Fruit fly (Drosophila melanogaster) whole organism, prepupa: ENCODE results near the gene CG3342.
A peak's percentile ranks its signal among the peaks of the same experiment; 100 is the strongest.

Source experiments
- Blimp-1 ChIP-seq: fragments of 200-800 bp; sonication (Bioruptor generic); optimal IDR thresholded peaks from 3 replicates; lab custom pipeline; 2017; ENCODE audit warnings: missing biosample characterization, missing genetic modification characterization, mild to moderate bottlenecking, moderate library complexity, missing genetic modification reagents
- CG10631 ChIP-seq: fragments of 200-800 bp; sonication (Bioruptor generic); optimal IDR thresholded peaks from 2 replicates; lab custom pipeline; 2016; ENCODE audit warnings: missing biosample characterization, missing genetic modification characterization
- CG10669 ChIP-seq: fragments of 200-800 bp; sonication (Bioruptor generic); optimal IDR thresholded peaks from 3 replicates; lab custom pipeline; 2018; ENCODE audit warnings: missing biosample characterization, mild to moderate bottlenecking, missing genetic modification characterization, moderate library complexity
- CG11294 ChIP-seq: fragments of 200-800 bp; sonication (Bioruptor generic); IDR thresholded peaks from 2 replicates; pipeline ENCODE4 v1.3.6; 2022; ENCODE audit warnings: missing biosample characterization, missing genetic modification characterization
- CG11762 ChIP-seq: fragments of 200-800 bp; sonication (Bioruptor generic); optimal IDR thresholded peaks from 3 replicates; lab custom pipeline; 2016; ENCODE audit warnings: missing biosample characterization, missing genetic modification characterization; ENCODE audit not compliant: insufficient read depth
- CG11902 ChIP-seq: fragments of 200-800 bp; sonication (Bioruptor generic); optimal IDR thresholded peaks from 3 replicates; lab custom pipeline; 2016; ENCODE audit warnings: missing biosample characterization, missing genetic modification characterization
- CG15336 ChIP-seq: fragments of 200-800 bp; sonication (Bioruptor generic); IDR thresholded peaks from 2 replicates; pipeline ENCODE4 v1.3.6; 2022; ENCODE audit warnings: missing biosample characterization, missing genetic modification characterization
- CG1621 ChIP-seq: fragments of 200-800 bp; sonication (Bioruptor generic); optimal IDR thresholded peaks from 3 replicates; lab custom pipeline; 2018; ENCODE audit warnings: missing biosample characterization, mild to moderate bottlenecking, missing genetic modification characterization
- CG16779 ChIP-seq: fragments of 200-800 bp; sonication (Bioruptor generic); optimal IDR thresholded peaks from 3 replicates; lab custom pipeline; 2017; ENCODE audit warnings: missing biosample characterization, mild to moderate bottlenecking, missing genetic modification characterization
- CG3032 ChIP-seq: fragments of 200-800 bp; optimal IDR thresholded peaks from 2 replicates; lab custom pipeline; 2019; ENCODE audit warnings: missing biosample characterization, mild to moderate bottlenecking, missing genetic modification characterization, moderate library complexity
- CG31627 ChIP-seq: fragments of 200-800 bp; sonication (Bioruptor generic); optimal IDR thresholded peaks from 3 replicates; lab custom pipeline; 2016; ENCODE audit warnings: missing biosample characterization, missing genetic modification characterization
- CG32006 ChIP-seq: fragments of 200-800 bp; sonication (Bioruptor generic); optimal IDR thresholded peaks from 3 replicates; lab custom pipeline; 2017; ENCODE audit warnings: missing biosample characterization, mild to moderate bottlenecking, missing genetic modification characterization
- CG34406 ChIP-seq: fragments of 200-800 bp; sonication (Bioruptor generic); optimal IDR thresholded peaks from 3 replicates; lab custom pipeline; 2016; ENCODE audit warnings: missing biosample characterization, missing genetic modification characterization
- CG3919 ChIP-seq: fragments of 200-800 bp; sonication (Bioruptor generic); optimal IDR thresholded peaks from 3 replicates; lab custom pipeline; 2016; ENCODE audit warnings: missing biosample characterization, missing genetic modification characterization
- CG4318 ChIP-seq: fragments of 200-800 bp; sonication (Bioruptor generic); optimal IDR thresholded peaks from 3 replicates; lab custom pipeline; 2017; ENCODE audit warnings: missing biosample characterization, mild to moderate bottlenecking, missing genetic modification characterization
- CG6163 ChIP-seq: fragments of 200-800 bp; sonication (Bioruptor generic); IDR thresholded peaks from 3 replicates; pipeline ENCODE4 v1.3.6; 2022; ENCODE audit warnings: missing biosample characterization, missing genetic modification characterization
- CG6276 ChIP-seq: fragments of 200-800 bp; sonication (Bioruptor generic); optimal IDR thresholded peaks from 2 replicates; lab custom pipeline; 2017; ENCODE audit warnings: missing biosample characterization, mild to moderate bottlenecking, missing genetic modification characterization
- CG6792 ChIP-seq: fragments of 200-800 bp; sonication (Bioruptor generic); optimal IDR thresholded peaks from 3 replicates; lab custom pipeline; 2016; ENCODE audit warnings: missing biosample characterization, missing genetic modification characterization
- CG6808 ChIP-seq: fragments of 200-800 bp; sonication (Bioruptor generic); optimal IDR thresholded peaks from 3 replicates; lab custom pipeline; 2017; ENCODE audit warnings: missing biosample characterization, missing genetic modification characterization, mild to moderate bottlenecking, moderate library complexity, missing genetic modification reagents
- CG6854 ChIP-seq: fragments of 200-800 bp; sonication (Bioruptor generic); optimal IDR thresholded peaks from 2 replicates; lab custom pipeline; 2017; ENCODE audit warnings: missing biosample characterization, mild to moderate bottlenecking, missing genetic modification characterization
- CG7368 ChIP-seq: fragments of 200-800 bp; sonication (Bioruptor generic); optimal IDR thresholded peaks from 3 replicates; lab custom pipeline; 2016; ENCODE audit warnings: missing biosample characterization, missing genetic modification characterization
- CG8319 ChIP-seq: fragments of 200-800 bp; sonication (Bioruptor generic); optimal IDR thresholded peaks from 3 replicates; lab custom pipeline; 2016; ENCODE audit warnings: missing biosample characterization, missing genetic modification characterization
- CG8632 ChIP-seq: fragments of 200-800 bp; sonication (Bioruptor generic); optimal IDR thresholded peaks from 3 replicates; lab custom pipeline; 2016; ENCODE audit warnings: missing biosample characterization, missing genetic modification characterization
- CG9139 ChIP-seq: fragments of 200-800 bp; sonication (Bioruptor generic); optimal IDR thresholded peaks from 3 replicates; lab custom pipeline; 2017; ENCODE audit warnings: missing biosample characterization, mild to moderate bottlenecking, missing genetic modification characterization
- Eip75B ChIP-seq: fragments of 200-800 bp; sonication (Bioruptor generic); optimal IDR thresholded peaks from 3 replicates; lab custom pipeline; 2016; ENCODE audit warnings: missing biosample characterization, missing genetic modification characterization
- Eip93F ChIP-seq: fragments of 200-800 bp; sonication (Bioruptor generic); optimal IDR thresholded peaks from 2 replicates; lab custom pipeline; 2016; ENCODE audit warnings: missing biosample characterization, mild to moderate bottlenecking, missing genetic modification characterization
- Ets96B ChIP-seq: fragments of 200-800 bp; optimal IDR thresholded peaks from 2 replicates; lab custom pipeline; 2019; ENCODE audit warnings: missing biosample characterization, mild to moderate bottlenecking, missing genetic modification characterization, moderate library complexity
- Gug ChIP-seq: fragments of 200-800 bp; sonication (Bioruptor generic); IDR thresholded peaks from 2 replicates; pipeline ENCODE4 v1.3.6; 2022; ENCODE audit warnings: missing biosample characterization, missing genetic modification characterization
- Hr38 ChIP-seq: sonication (Bioruptor generic); optimal IDR thresholded peaks from 2 replicates; lab custom pipeline; 2016; ENCODE audit warnings: missing biosample characterization, missing genetic modification characterization
- Hr39 ChIP-seq: fragments of 200-800 bp; sonication (Bioruptor generic); optimal IDR thresholded peaks from 2 replicates; lab custom pipeline; 2016; ENCODE audit warnings: missing biosample characterization, missing genetic modification characterization
- Hr4 ChIP-seq: fragments of 200-800 bp; sonication (Bioruptor generic); optimal IDR thresholded peaks from 3 replicates; lab custom pipeline; 2016; ENCODE audit warnings: missing biosample characterization, missing genetic modification characterization
- Lpt ChIP-seq: fragments of 200-800 bp; sonication (Bioruptor generic); optimal IDR thresholded peaks from 3 replicates; lab custom pipeline; 2016; ENCODE audit warnings: missing biosample characterization, missing genetic modification characterization
- Met ChIP-seq: fragments of 200-800 bp; sonication (Bioruptor generic); optimal IDR thresholded peaks from 3 replicates; lab custom pipeline; 2016; ENCODE audit warnings: missing biosample characterization, missing genetic modification characterization
- OdsH ChIP-seq: fragments of 200-800 bp; sonication (Bioruptor generic); optimal IDR thresholded peaks from 3 replicates; lab custom pipeline; 2016; ENCODE audit warnings: missing biosample characterization, missing genetic modification characterization
- Smox ChIP-seq: fragments of 200-800 bp; sonication (Bioruptor generic); optimal IDR thresholded peaks from 3 replicates; lab custom pipeline; 2016; ENCODE audit warnings: missing biosample characterization, missing genetic modification characterization
- Sox14 ChIP-seq: fragments of 200-800 bp; sonication (Bioruptor generic); optimal IDR thresholded peaks from 3 replicates; lab custom pipeline; 2016; ENCODE audit warnings: missing biosample characterization, missing genetic modification characterization
- Sox15 ChIP-seq: fragments of 200-800 bp; sonication (Bioruptor generic); optimal IDR thresholded peaks from 3 replicates; lab custom pipeline; 2016; ENCODE audit warnings: missing biosample characterization, missing genetic modification characterization
- achi ChIP-seq: fragments of 200-800 bp; sonication (Bioruptor generic); optimal IDR thresholded peaks from 3 replicates; lab custom pipeline; 2016; ENCODE audit warnings: missing biosample characterization, missing genetic modification characterization
- acj6 ChIP-seq: fragments of 200-800 bp; sonication (Bioruptor generic); optimal IDR thresholded peaks from 3 replicates; lab custom pipeline; 2016; ENCODE audit warnings: missing biosample characterization, missing genetic modification characterization
- dac ChIP-seq: fragments of 200-800 bp; sonication (Bioruptor generic); optimal IDR thresholded peaks from 2 replicates; lab custom pipeline; 2017; ENCODE audit warnings: missing biosample characterization, mild to moderate bottlenecking, missing genetic modification characterization
- esn ChIP-seq: fragments of 200-800 bp; sonication (Bioruptor generic); optimal IDR thresholded peaks from 2 replicates; lab custom pipeline; 2016; ENCODE audit warnings: missing biosample characterization, mild to moderate bottlenecking, missing genetic modification characterization, moderate library complexity
- fd59A ChIP-seq: fragments of 200-800 bp; sonication (Bioruptor generic); optimal IDR thresholded peaks from 2 replicates; lab custom pipeline; 2017; ENCODE audit warnings: missing biosample characterization, mild to moderate bottlenecking, missing genetic modification characterization, missing genetic modification reagents
- fd85E ChIP-seq: fragments of 200-800 bp; sonication (Bioruptor generic); optimal IDR thresholded peaks from 3 replicates; lab custom pipeline; 2016; ENCODE audit warnings: missing biosample characterization, missing genetic modification characterization
- fkh ChIP-seq: fragments of 200-800 bp; sonication (Bioruptor generic); optimal IDR thresholded peaks from 3 replicates; lab custom pipeline; 2017; ENCODE audit warnings: missing biosample characterization, mild to moderate bottlenecking, missing genetic modification characterization, moderate library complexity
- lz ChIP-seq: fragments of 200-800 bp; sonication (Bioruptor generic); optimal IDR thresholded peaks from 3 replicates; lab custom pipeline; 2016; ENCODE audit warnings: missing biosample characterization, missing genetic modification characterization
- pdm3 ChIP-seq: fragments of 200-800 bp; sonication (Bioruptor generic); optimal IDR thresholded peaks from 3 replicates; lab custom pipeline; 2016; ENCODE audit warnings: missing biosample characterization, missing genetic modification characterization
- salr ChIP-seq, 2 experiments: fragments of 200-800 bp; sonication (Bioruptor generic); optimal IDR thresholded peaks; 3 replicates each; lab custom pipeline; 2016 to 2018; ENCODE audit warnings: missing biosample characterization in 2 of 2, missing genetic modification characterization in 2 of 2, mild to moderate bottlenecking in 1 of 2
- spab ChIP-seq: fragments of 200-800 bp; sonication (Bioruptor generic); optimal IDR thresholded peaks from 2 replicates; lab custom pipeline; 2017; ENCODE audit warnings: missing biosample characterization, mild to moderate bottlenecking, missing genetic modification characterization, missing genetic modification reagents
- ss ChIP-seq, 2 experiments: fragments of 200-800 bp; sonication (Bioruptor generic); optimal IDR thresholded peaks; 2 replicates in 1 of 2; 3 replicates in 1 of 2; lab custom pipeline; 2017 to 2018; ENCODE audit warnings: mild to moderate bottlenecking in 2 of 2, missing biosample characterization in 2 of 2, missing genetic modification characterization in 2 of 2, moderate library complexity in 1 of 2
- svp ChIP-seq: fragments of 200-800 bp; sonication (Bioruptor generic); peaks from one replicate; lab custom pipeline; 2016; ENCODE audit warnings: missing biosample characterization, missing genetic modification characterization
- topi ChIP-seq: fragments of 200-800 bp; sonication (Bioruptor generic); optimal IDR thresholded peaks from 3 replicates; lab custom pipeline; 2016; ENCODE audit warnings: missing biosample characterization, missing genetic modification characterization
- vri ChIP-seq: fragments of 200-800 bp; sonication (Bioruptor generic); optimal IDR thresholded peaks from 3 replicates; lab custom pipeline; 2016; ENCODE audit warnings: missing biosample characterization, mild to moderate bottlenecking, missing genetic modification characterization

Gene CG3342

DNA sequence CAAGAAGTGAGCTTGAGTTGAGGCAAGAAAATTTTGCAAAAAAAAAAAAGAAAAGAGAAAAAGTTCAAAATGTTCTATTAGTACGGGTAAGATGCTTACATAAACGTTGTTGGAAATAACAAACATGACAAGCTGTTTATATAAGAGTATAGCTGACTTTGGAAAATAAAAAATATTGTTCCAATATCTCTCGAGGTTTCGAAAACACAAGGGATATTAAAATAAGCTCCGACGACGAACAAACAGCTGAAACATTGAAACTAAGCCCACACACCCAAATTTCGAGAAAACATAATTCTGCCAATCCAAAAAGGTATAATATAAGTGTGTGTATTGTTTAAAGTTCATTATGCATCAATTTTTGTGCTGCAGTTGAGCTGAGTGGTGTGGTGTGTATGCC is 46.1 kb upstream of the CG3342 start:
- TF ChIP-seq CG1621 (tag; lab: Kevin White, UChicago) (no peak), CG6792 (GFP tag; lab: Kevin White, UChicago) (peak; percentile 59), CG16779 (tag; lab: Kevin White, UChicago) (no peak), CG6276 (peak; percentile 41), acj6 (GFP tag; lab: Kevin White, UChicago) (peak; percentile 48), CG8319 (GFP tag; lab: Kevin White, UChicago) (no peak), topi (peak; percentile 58), CG3032 (tag; lab: Kevin White, UChicago) (no peak), CG31627 (peak; percentile 46), Sox15 (peak; percentile 38), Met (GFP tag; lab: Kevin White, UChicago) (peak; percentile 56), fd59A (GFP tag; lab: Kevin White, UChicago) (no peak), CG32006 (GFP tag; lab: Kevin White, UChicago) (peak; percentile 63), Hr4 (GFP tag; lab: Kevin White, UChicago) (peak; percentile 19), CG6854 (GFP tag; lab: Kevin White, UChicago) (no peak), Sox14 (GFP tag; lab: Kevin White, UChicago) (peak; percentile 41), salr (GFP tag; optimal IDR thresholded peaks at IDR 0.05; lab: Kevin White, UChicago) (peak in 1 of 2 experiments; percentile 45), Eip75B (GFP tag; lab: Kevin White, UChicago) (peak; percentile 24), Gug (GFP tag; lab: Robert Waterston, UW) (no peak), CG9139 (GFP tag; lab: Kevin White, UChicago) (no peak), CG11762 (GFP tag; lab: Kevin White, UChicago) (no peak), fd85E (GFP tag; lab: Kevin White, UChicago) (no peak), ss (GFP tag; optimal IDR thresholded peaks at IDR 0.05; lab: Kevin White, UChicago) (peak in 1 of 2 experiments; percentile 11), OdsH (peak; percentile 18), CG4318 (GFP tag; lab: Kevin White, UChicago) (peak; percentile 38), CG6163 (GFP tag; lab: Robert Waterston, UW) (0 out of 3 replicates have a peak, but pooled peaks have one; percentile 14), Ets96B (tag; lab: Kevin White, UChicago) (no peak), spab (peak; percentile 6), vri (GFP tag; lab: Kevin White, UChicago) (peak; percentile 2), CG10669 (GFP tag; lab: Kevin White, UChicago) (peak; percentile 3), Smox (GFP tag; lab: Kevin White, UChicago) (peak; percentile 60), Blimp-1 (no peak), achi (GFP tag; lab: Kevin White, UChicago) (peak; percentile 8), CG6808 (GFP tag; lab: Kevin White, UChicago) (peak; percentile 42), CG11902 (GFP tag; lab: Kevin White, UChicago) (no peak), Eip93F (no peak), esn (peak; percentile 58), Hr39 (peak; percentile 20), pdm3 (GFP tag; lab: Kevin White, UChicago) (peak; percentile 53), Hr38 (GFP tag; lab: Kevin White, UChicago) (no peak), svp (peak; percentile 73), CG3919 (peak; percentile 16), Lpt (GFP tag; lab: Kevin White, UChicago) (no peak), fkh (GFP tag; lab: Kevin White, UChicago) (no peak), CG34406 (GFP tag; lab: Kevin White, UChicago) (peak; percentile 54), CG8632 (GFP tag; lab: Kevin White, UChicago) (peak; percentile 33), CG7368 (GFP tag; lab: Kevin White, UChicago) (peak; percentile 13), CG11294 (GFP tag; lab: Robert Waterston, UW) (no peak), dac (no peak), CG10631 (GFP tag; lab: Kevin White, UChicago) (peak; percentile 29), CG15336 (GFP tag; lab: Robert Waterston, UW) (peak; percentile 58), lz (GFP tag; lab: Kevin White, UChicago) (peak; percentile 54)
